Worm (Caenorhabditis elegans) whole organism, L4 larva: Measurements from ENCODE around the gene plx-2.

Experiments
- F10B5.3 ChIP-seq: sonication (generic microtip); optimal IDR thresholded peaks from 2 replicates; lab custom pipeline; 2016; ENCODE audit warnings: mild to moderate bottlenecking, missing genetic modification characterization, missing compliant biosample characterization
- F26F4.8 ChIP-seq: fragments of 200-800 bp; sonication (Bioruptor generic); conservative IDR thresholded peaks from 2 replicates; pipeline ENCODE4 v1.3.6; 2022; ENCODE audit warnings: missing genetic modification characterization, missing compliant biosample characterization
- T20F7.1 ChIP-seq: fragments of 200-800 bp; sonication (Bioruptor generic); optimal IDR thresholded peaks from 2 replicates; lab custom pipeline; 2018; ENCODE audit warnings: mild to moderate bottlenecking, missing genetic modification characterization, missing compliant biosample characterization
- ZK337.2 ChIP-seq: fragments of 200-800 bp; sonication (Bioruptor generic); IDR thresholded peaks from 2 replicates; pipeline ENCODE4 v1.3.6; 2022; ENCODE audit warnings: missing genetic modification reagents, missing genetic modification characterization, missing compliant biosample characterization
- aha-1 ChIP-seq: fragments of 150-350 bp; peaks from one replicate; lab custom pipeline; 2014; ENCODE audit warnings: missing biosample characterization, missing genetic modification characterization
- aly-2 ChIP-seq: sonication (generic microtip); optimal IDR thresholded peaks from 2 replicates; lab custom pipeline; 2018; ENCODE audit warnings: missing biosample characterization, missing genetic modification characterization
- ama-1 ChIP-seq: fragments of 150-350 bp; optimal IDR thresholded peaks from 2 replicates; lab custom pipeline; 2014; ENCODE audit warnings: inconsistent platforms, mixed read lengths
- attf-4 ChIP-seq: sonication (generic microtip); optimal IDR thresholded peaks from 3 replicates; lab custom pipeline; 2017; ENCODE audit warnings: missing biosample characterization, missing genetic modification characterization
- ces-1 ChIP-seq: fragments of 150-350 bp; sonication (generic microtip); optimal IDR thresholded peaks from 4 replicates; lab custom pipeline; 2014; ENCODE audit warnings: missing biosample characterization, missing genetic modification reagents, missing genetic modification characterization
- daf-12 ChIP-seq: fragments of 150-350 bp; optimal IDR thresholded peaks from 2 replicates; lab custom pipeline; 2014; ENCODE audit warnings: missing biosample characterization, missing genetic modification reagents, missing genetic modification characterization
- daf-19 ChIP-seq: fragments of 200-800 bp; sonication (Bioruptor generic); conservative IDR thresholded peaks from 2 replicates; pipeline ENCODE4 v1.3.6; 2022; ENCODE audit warnings: missing genetic modification characterization, missing compliant biosample characterization
- daf-8 ChIP-seq: fragments of 200-800 bp; sonication (Bioruptor generic); IDR thresholded peaks from 2 replicates; pipeline ENCODE4 v1.3.6; 2022; ENCODE audit warnings: missing genetic modification characterization, missing compliant biosample characterization
- dmd-6 ChIP-seq: fragments of 200-800 bp; sonication (Bioruptor generic); IDR thresholded peaks from 2 replicates; pipeline ENCODE4 v1.3.6; 2022; ENCODE audit warnings: missing genetic modification reagents, missing genetic modification characterization, missing compliant biosample characterization
- egl-27 ChIP-seq: sonication (generic microtip); optimal IDR thresholded peaks from 3 replicates; lab custom pipeline; 2017; ENCODE audit warnings: missing biosample characterization, missing genetic modification reagents, missing genetic modification characterization
- egl-43 ChIP-seq: fragments of 200-800 bp; sonication (Bioruptor generic); IDR thresholded peaks from 2 replicates; pipeline ENCODE4 v1.3.6; 2022; ENCODE audit warnings: missing genetic modification reagents, missing genetic modification characterization, missing compliant biosample characterization
- fkh-10 ChIP-seq: fragments of 150-350 bp; optimal IDR thresholded peaks from 2 replicates; lab custom pipeline; 2014; ENCODE audit warnings: missing biosample characterization, missing genetic modification reagents, missing genetic modification characterization
- fos-1 ChIP-seq: fragments of 150-350 bp; optimal IDR thresholded peaks from 2 replicates; lab custom pipeline; 2014; ENCODE audit warnings: missing biosample characterization, missing genetic modification characterization
- gei-8 ChIP-seq: fragments of 200-800 bp; sonication (Bioruptor generic); optimal IDR thresholded peaks from 2 replicates; lab custom pipeline; 2018; ENCODE audit warnings: mild to moderate bottlenecking, missing genetic modification characterization, missing compliant biosample characterization
- hif-1 ChIP-seq, 2 experiments: sonication (generic microtip); optimal IDR thresholded peaks; 2 replicates each; lab custom pipeline; 2016 to 2017; ENCODE audit warnings: missing compliant biosample characterization in 2 of 2, missing genetic modification characterization in 2 of 2, missing genetic modification reagents in 2 of 2, missing genotype in 2 of 2, mild to moderate bottlenecking in 1 of 2
- hlh-30 ChIP-seq: sonication (generic microtip); optimal IDR thresholded peaks from 2 replicates; lab custom pipeline; 2017; ENCODE audit warnings: antibody characterized with exemption, mild to moderate bottlenecking, missing genetic modification characterization, missing compliant biosample characterization; ENCODE audit not compliant: insufficient read depth
- jun-1 ChIP-seq: fragments of 150-350 bp; optimal IDR thresholded peaks from 2 replicates; lab custom pipeline; 2014; ENCODE audit warnings: missing biosample characterization, missing genetic modification reagents, missing genetic modification characterization
- lim-7 ChIP-seq: fragments of 200-800 bp; sonication (Bioruptor generic); IDR thresholded peaks from 2 replicates; pipeline ENCODE4 v1.3.6; 2022; ENCODE audit warnings: missing genetic modification characterization, missing compliant biosample characterization
- lin-13 ChIP-seq: fragments of 150-350 bp; optimal IDR thresholded peaks from 2 replicates; lab custom pipeline; 2014; ENCODE audit warnings: missing biosample characterization, missing genetic modification reagents, missing genetic modification characterization
- lin-15B ChIP-seq: fragments of 150-350 bp; sonication (generic microtip); optimal IDR thresholded peaks from 3 replicates; lab custom pipeline; 2014; ENCODE audit warnings: missing biosample characterization, missing genetic modification characterization
- lin-29 ChIP-seq: fragments of 200-800 bp; sonication (Bioruptor generic); IDR thresholded peaks from 2 replicates; pipeline ENCODE4 v1.3.6; 2022; ENCODE audit warnings: missing genetic modification reagents, missing genetic modification characterization, missing compliant biosample characterization
- lin-39 ChIP-seq: fragments of 150-350 bp; optimal IDR thresholded peaks from 2 replicates; lab custom pipeline; 2014; ENCODE audit warnings: missing biosample characterization, missing genetic modification reagents, missing genetic modification characterization
- lir-3 ChIP-seq: sonication (generic microtip); optimal IDR thresholded peaks from 2 replicates; lab custom pipeline; 2016; ENCODE audit warnings: mild to moderate bottlenecking, missing genetic modification characterization, missing compliant biosample characterization
- mdl-1 ChIP-seq, 2 experiments: fragments of 150-350 bp in 1 of 2; sonication (generic microtip) in 1 of 2; optimal IDR thresholded peaks; 2 replicates each; lab custom pipeline; 2014 to 2017; ENCODE audit warnings: missing biosample characterization in 2 of 2, missing genetic modification characterization in 2 of 2
- nhr-102 ChIP-seq: sonication (generic microtip); optimal IDR thresholded peaks from 2 replicates; lab custom pipeline; 2016; ENCODE audit warnings: mild to moderate bottlenecking, missing genetic modification characterization, moderate library complexity, missing compliant biosample characterization
- nhr-11 ChIP-seq: fragments of 150-350 bp; optimal IDR thresholded peaks from 2 replicates; lab custom pipeline; 2014; ENCODE audit warnings: missing biosample characterization, missing genetic modification characterization
- nhr-111 ChIP-seq: fragments of 200-800 bp; sonication (Bioruptor generic); optimal IDR thresholded peaks from 2 replicates; lab custom pipeline; 2018; ENCODE audit warnings: mild to moderate bottlenecking, missing genetic modification characterization, missing compliant biosample characterization
- nhr-25 ChIP-seq: sonication (generic microtip); optimal IDR thresholded peaks from 2 replicates; lab custom pipeline; 2017; ENCODE audit warnings: missing genetic modification characterization, mild to moderate bottlenecking, missing compliant biosample characterization, antibody characterized with exemption, moderate library complexity, borderline replicate concordance; ENCODE audit not compliant: insufficient read depth
- nhr-41 ChIP-seq: fragments of 200-800 bp; sonication (Bioruptor generic); IDR thresholded peaks from 2 replicates; pipeline ENCODE4 v1.3.6; 2022; ENCODE audit warnings: missing genetic modification reagents, missing genetic modification characterization, missing compliant biosample characterization
- nhr-42 ChIP-seq: fragments of 200-800 bp; sonication (Bioruptor generic); IDR thresholded peaks from 2 replicates; pipeline ENCODE4 v1.3.6; 2022; ENCODE audit warnings: missing genetic modification characterization, missing compliant biosample characterization
- nhr-48 ChIP-seq: sonication (generic microtip); optimal IDR thresholded peaks from 2 replicates; lab custom pipeline; 2016; ENCODE audit warnings: mild to moderate bottlenecking, missing genetic modification characterization, missing compliant biosample characterization
- nhr-6 ChIP-seq: fragments of 150-350 bp; optimal IDR thresholded peaks from 2 replicates; lab custom pipeline; 2014; ENCODE audit warnings: missing biosample characterization, missing genetic modification characterization
- nhr-76 ChIP-seq: fragments of 150-350 bp; optimal IDR thresholded peaks from 2 replicates; lab custom pipeline; 2014; ENCODE audit warnings: missing biosample characterization, missing genetic modification characterization
- pha-4 ChIP-seq, 2 experiments: fragments of 150-350 bp in 1 of 2; fragments of 200-800 bp in 1 of 2; sonication (Bioruptor generic) in 1 of 2; IDR thresholded peaks in 1 of 2; optimal IDR thresholded peaks in 1 of 2; 2 replicates each; pipeline versions ENCODE4 v1.3.6 to Lab custom; 2014 to 2022; ENCODE audit warnings: missing genetic modification characterization in 2 of 2, missing genetic modification reagents in 2 of 2, missing biosample characterization in 1 of 2, missing compliant biosample characterization in 1 of 2
- pqm-1 ChIP-seq: sonication (generic microtip); optimal IDR thresholded peaks from 2 replicates; lab custom pipeline; 2017; ENCODE audit warnings: missing biosample characterization, missing genetic modification characterization
- sdz-12 ChIP-seq: fragments of 200-800 bp; sonication (Bioruptor generic); optimal IDR thresholded peaks from 2 replicates; lab custom pipeline; 2018; ENCODE audit warnings: mild to moderate bottlenecking, missing genetic modification characterization, missing compliant biosample characterization
- set-16 ChIP-seq: fragments of 200-800 bp; sonication (Bioruptor generic); IDR thresholded peaks from 2 replicates; pipeline ENCODE4 v1.3.6; 2022; ENCODE audit warnings: missing genetic modification reagents, missing genetic modification characterization, missing compliant biosample characterization
- tra-1 ChIP-seq: fragments of 200-800 bp; sonication (Bioruptor generic); IDR thresholded peaks from 2 replicates; pipeline ENCODE4 v1.3.6; 2022; ENCODE audit warnings: missing genetic modification reagents, missing genetic modification characterization, missing compliant biosample characterization
- zag-1 ChIP-seq: fragments of 150-350 bp; optimal IDR thresholded peaks from 2 replicates; lab custom pipeline; 2014; ENCODE audit warnings: missing biosample characterization, missing genetic modification characterization
- zip-11 ChIP-seq: fragments of 200-800 bp; sonication (Bioruptor generic); IDR thresholded peaks from 2 replicates; pipeline ENCODE4 v1.3.6; 2022; ENCODE audit warnings: missing genetic modification characterization, missing compliant biosample characterization
- ztf-7 ChIP-seq: fragments of 150-350 bp; optimal IDR thresholded peaks from 2 replicates; lab custom pipeline; 2014; ENCODE audit warnings: missing biosample characterization, missing genetic modification characterization

Gene plx-2

DNA sequence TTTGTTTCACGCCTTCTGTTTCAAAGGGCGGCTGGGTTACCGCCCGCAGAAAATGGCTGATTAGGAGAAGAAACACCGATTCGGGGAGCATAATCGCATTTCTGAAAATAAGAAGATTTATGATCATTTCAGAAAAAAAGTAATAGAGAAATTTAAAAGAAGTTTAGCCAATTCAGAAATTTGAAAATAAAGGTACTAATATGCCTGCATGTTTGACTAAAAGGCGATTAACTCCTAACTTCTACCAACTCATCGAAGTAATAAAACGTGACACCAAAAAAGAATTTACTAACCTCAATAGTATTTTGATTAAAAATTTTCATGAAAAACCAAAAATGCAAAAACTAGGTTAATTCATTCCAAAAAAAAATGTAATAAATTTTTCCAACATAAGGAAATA lies at the start of gene plx-2:
plx-2 (minus strand) TSS at position 101 of the 400 bp plus-strand sequence.
- TF ChIP-seq pqm-1 (no peak), daf-19 (no peak), zag-1 (no peak), ces-1 (no peak), nhr-102 (tag; lab: Kevin White, UChicago) (no peak), zip-11 (GFP tag; lab: Robert Waterston, UW) (no peak), hlh-30 (tag; lab: Kevin White, UChicago) (no peak), set-16 (GFP tag; lab: Robert Waterston, UW) (no peak), nhr-48 (tag; lab: Kevin White, UChicago) (no peak), sdz-12 (GFP tag; lab: Kevin White, UChicago) (no peak), nhr-25 (no peak), gei-8 (GFP tag; lab: Kevin White, UChicago) (no peak), nhr-42 (no peak), fos-1 (tag; lab: Kevin White, UChicago) (no peak), lin-39 (tag; lab: Kevin White, UChicago) (no peak), jun-1 (tag; lab: Kevin White, UChicago) (no peak)

DNA sequence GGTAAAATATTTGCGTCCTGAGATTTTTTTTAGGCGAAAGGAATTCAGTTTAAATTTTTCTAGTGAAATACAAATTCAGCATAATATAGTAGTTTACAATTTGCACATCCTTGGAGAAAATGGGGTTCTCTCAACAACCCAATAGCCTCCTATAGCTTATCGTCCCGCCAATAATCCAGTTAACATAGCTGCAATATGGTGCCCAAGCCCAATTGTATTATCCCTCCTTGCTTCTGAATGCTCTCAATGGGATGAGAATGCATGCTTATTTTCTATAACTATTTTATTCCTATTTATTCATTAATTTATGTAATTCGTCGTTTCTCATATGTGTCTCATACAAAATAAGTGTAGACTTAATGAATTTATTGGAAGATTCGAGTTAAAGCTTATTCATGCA lies 45.3 kb upstream of the plx-2 start:
- no peak for TF ChIP-seq egl-43 (GFP tag; lab: Robert Waterston, UW)

DNA sequence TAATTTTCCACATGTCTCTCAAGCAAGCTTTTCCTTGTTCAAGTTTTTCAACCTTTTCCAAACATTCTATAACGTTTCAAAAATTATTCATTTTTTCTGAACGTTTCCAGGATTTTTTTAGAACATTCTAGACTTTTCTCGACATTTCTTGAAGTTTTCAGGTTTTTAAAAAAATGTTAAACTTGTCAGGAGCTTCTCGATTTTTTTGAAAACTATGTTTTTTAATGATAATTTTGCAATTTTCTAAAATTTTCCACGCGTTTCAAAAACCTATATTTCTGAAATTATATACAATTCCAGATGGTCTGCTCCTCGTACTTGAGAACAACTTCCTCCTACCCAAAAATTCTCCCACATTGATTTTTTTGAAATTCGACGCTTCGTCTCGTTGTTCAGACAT lies 30.6 kb upstream of the plx-2 start, which contains the start of gene dmsr-6:
dmsr-6 (plus strand) TSS at position 301 of the 400 bp plus-strand sequence.
- TF ChIP-seq nhr-11: no peak

DNA sequence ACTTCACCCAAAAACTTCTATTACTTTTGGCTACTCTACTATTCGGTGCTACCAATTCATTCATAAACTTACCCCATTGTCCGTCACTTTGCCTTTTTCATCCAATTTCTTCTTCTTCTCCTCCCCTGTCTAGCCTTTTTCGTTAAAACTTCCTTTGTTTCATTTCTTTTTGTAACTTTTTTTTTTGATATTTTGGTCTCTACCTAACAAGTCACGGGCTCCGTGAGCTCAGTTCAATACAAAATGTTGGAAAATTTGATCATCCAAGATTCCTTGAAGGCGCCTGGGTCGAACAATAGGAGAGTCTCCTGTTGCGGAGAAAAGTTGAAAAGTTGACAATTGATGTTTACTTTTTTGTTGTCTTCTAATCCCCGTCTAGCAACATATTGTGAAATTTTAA lies 27.2 kb upstream of the plx-2 start:
- peak; percentile 45 for TF ChIP-seq fkh-10 (GFP tag; lab: Kevin White, UChicago)
- no peak for TF ChIP-seq lin-15B
- TF ChIP-seq aly-2 (tag; lab: Kevin White, UChicago): no peak
- no peak for TF ChIP-seq zip-11 (GFP tag; lab: Robert Waterston, UW)
- no peak for TF ChIP-seq nhr-6 (tag; lab: Kevin White, UChicago)
- TF ChIP-seq hif-1 (tag; optimal IDR thresholded peaks at IDR 0.05; lab: Kevin White, UChicago): no peak
- no peak for TF ChIP-seq lim-7 (GFP tag; lab: Robert Waterston, UW)
- TF ChIP-seq pha-4 (GFP tag; IDR thresholded peaks at IDR 0.05; lab: Robert Waterston, UW): no peak
- no peak for TF ChIP-seq pha-4 (tag; optimal IDR thresholded peaks at IDR 0.05; lab: Kevin White, UChicago)
- no peak for TF ChIP-seq lir-3 (tag; lab: Kevin White, UChicago)
- TF ChIP-seq set-16 (GFP tag; lab: Robert Waterston, UW): no peak
- TF ChIP-seq lin-29: no peak
- no peak for TF ChIP-seq nhr-41 (GFP tag; lab: Robert Waterston, UW)
- peak; percentile 50 for TF ChIP-seq aha-1 (tag; lab: Kevin White, UChicago)

DNA sequence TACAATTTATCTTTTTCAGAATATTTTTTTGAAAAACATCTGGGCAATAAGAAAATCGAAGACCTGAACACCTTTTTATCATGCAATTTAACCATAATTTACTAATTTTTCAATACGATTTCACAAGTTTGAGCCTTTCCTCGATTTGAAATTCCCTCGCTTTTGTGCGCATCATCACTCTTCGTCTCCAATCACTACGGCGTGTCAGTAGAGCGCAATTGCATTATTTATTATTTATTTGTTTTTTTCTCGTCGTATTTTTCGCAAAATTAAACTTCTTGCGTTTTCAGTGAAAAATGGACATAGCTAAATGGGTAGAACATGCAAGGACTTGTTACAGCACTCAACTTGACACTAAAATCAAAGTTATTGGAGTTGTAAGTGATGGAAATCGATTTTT lies 16.5 kb upstream of the plx-2 start, which contains the start of gene smg-8:
smg-8 (plus strand) TSS at position 266 of the 400 bp plus-strand sequence.
- TF ChIP-seq tra-1 (GFP tag; lab: Robert Waterston, UW) (no peak), egl-27 (no peak), zag-1 (no peak), daf-12 (tag; lab: Kevin White, UChicago) (no peak), nhr-76 (tag; lab: Kevin White, UChicago) (no peak), zip-11 (GFP tag; lab: Robert Waterston, UW) (no peak), F26F4.8 (GFP tag; lab: Robert Waterston, UW) (no peak), ama-1 (lab: Kevin White, UChicago) (no peak), nhr-25 (no peak), lin-15B (peak; percentile 23), dmd-6 (GFP tag; lab: Robert Waterston, UW) (no peak), T20F7.1 (GFP tag; lab: Kevin White, UChicago) (no peak), aha-1 (tag; lab: Kevin White, UChicago) (no peak), nhr-6 (tag; lab: Kevin White, UChicago) (peak; percentile 25), set-16 (GFP tag; lab: Robert Waterston, UW) (no peak), attf-4 (tag; lab: Kevin White, UChicago) (no peak), ZK337.2 (GFP tag; lab: Robert Waterston, UW) (no peak), mdl-1 (tag; optimal IDR thresholded peaks at IDR 0.05; lab: Kevin White, UChicago) (peak in 1 of 2 experiments; percentile 43), sdz-12 (GFP tag; lab: Kevin White, UChicago) (no peak), daf-8 (GFP tag; lab: Robert Waterston, UW) (no peak), nhr-111 (no peak), ztf-7 (tag; lab: Kevin White, UChicago) (no peak), lin-13 (GFP tag; lab: Kevin White, UChicago) (peak; percentile 31), F10B5.3 (no peak)
